Fruit fly (Drosophila melanogaster): ENCODE data around the gene CG42526.

Gene CG42526

DNA sequence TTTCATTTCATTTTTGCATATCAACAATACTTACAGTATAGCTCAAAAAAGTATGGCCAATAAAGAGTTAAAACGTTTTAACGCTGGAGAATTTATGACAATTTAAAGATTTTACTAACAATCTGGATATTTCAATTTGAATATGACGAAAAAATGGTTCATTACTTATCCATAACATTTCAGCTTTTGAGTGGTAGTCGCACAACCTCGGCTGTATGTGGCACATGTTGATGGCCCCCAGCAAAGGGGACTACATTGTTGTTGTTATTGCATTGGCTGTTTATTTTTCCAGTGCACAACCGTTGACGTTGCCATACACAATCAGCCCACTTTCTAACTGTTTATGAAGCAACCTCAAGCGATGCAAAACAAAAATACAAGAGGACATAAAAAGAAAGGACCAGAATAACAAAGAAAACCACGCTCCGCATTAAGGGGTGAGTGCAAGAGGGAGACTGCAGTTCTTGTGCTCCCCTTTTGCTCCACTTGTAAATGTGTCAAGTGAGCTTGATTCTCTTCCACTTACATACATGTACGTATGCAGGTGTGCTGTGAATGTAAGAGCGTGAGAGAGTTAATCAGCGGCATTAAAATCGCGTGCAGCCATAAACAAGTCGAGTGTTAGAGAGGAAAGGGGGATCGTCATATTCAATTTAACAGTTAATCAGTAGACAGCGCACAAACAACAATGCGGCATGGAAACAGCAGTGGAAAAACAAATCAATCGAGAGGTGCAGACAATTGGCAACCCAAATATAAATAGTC, 15.0 kb downstream of the CG42526 start (continued):
- no peak for TF ChIP-seq otp (GFP tag; IDR thresholded peaks at IDR 0.05)
- TF ChIP-seq slou (GFP tag; optimal IDR thresholded peaks at IDR 0.05) = no peak
- no peak for TF ChIP-seq ato (GFP tag; IDR thresholded peaks at IDR 0.05; ENCODE audit: partially characterized antibody)
- TF ChIP-seq Sry-β (GFP tag; optimal IDR thresholded peaks at IDR 0.05) = no peak
- no peak for TF ChIP-seq CG17186 (GFP tag; optimal IDR thresholded peaks at IDR 0.05)
- no peak for TF ChIP-seq kay (GFP tag; optimal IDR thresholded peaks at IDR 0.05)
- peak; percentile 62 for TF ChIP-seq CG7556 (GFP tag; optimal IDR thresholded peaks at IDR 0.05)
- TF ChIP-seq CG2116 (GFP tag; optimal IDR thresholded peaks at IDR 0.05) = no peak
- TF ChIP-seq ken (GFP tag; IDR thresholded peaks at IDR 0.05) = peak; percentile 56; the same call in 1 of the 3 replicates
- TF ChIP-seq CG17361 (GFP tag; IDR thresholded peaks at IDR 0.05) = 0 out of 3 replicates have a peak, but pooled peaks have one; percentile 26
- no peak for TF ChIP-seq CG8359 (GFP tag; optimal IDR thresholded peaks at IDR 0.05; ENCODE audit: borderline replicate concordance)
- TF ChIP-seq CG2202 (tag; optimal IDR thresholded peaks at IDR 0.05) = no peak
- TF ChIP-seq CG6683 (GFP tag; optimal IDR thresholded peaks at IDR 0.05) = no peak
- no peak for TF ChIP-seq CG13624 (GFP tag; optimal IDR thresholded peaks at IDR 0.05)
- TF ChIP-seq CG34224 (GFP tag; IDR thresholded peaks at IDR 0.05; ENCODE audit: partially characterized antibody) = no peak
- no peak for TF ChIP-seq Mes4 (GFP tag; optimal IDR thresholded peaks at IDR 0.05)
- TF ChIP-seq Hr3 (GFP tag; optimal IDR thresholded peaks at IDR 0.05) = peak; percentile 11
- TF ChIP-seq sens-2 (GFP tag; IDR thresholded peaks at IDR 0.05) = no peak
- no peak for TF ChIP-seq ro (GFP tag; IDR thresholded peaks at IDR 0.05)
- TF ChIP-seq CG12744 (GFP tag; optimal IDR thresholded peaks at IDR 0.05) = peak; percentile 4
- peak; percentile 64 for TF ChIP-seq ATbp (GFP tag; optimal IDR thresholded peaks at IDR 0.05)
- peak; percentile 26 for TF ChIP-seq CG13296 (GFP tag; optimal IDR thresholded peaks at IDR 0.05)
- no peak for TF ChIP-seq CG9876 (GFP tag; optimal IDR thresholded peaks at IDR 0.05)
- TF ChIP-seq CG31365 (tag; optimal IDR thresholded peaks at IDR 0.05) = no peak
- TF ChIP-seq bigmax (GFP tag; optimal IDR thresholded peaks at IDR 0.05) = no peak
- TF ChIP-seq CG14050 (GFP tag; IDR thresholded peaks at IDR 0.05) = peak; percentile 24; the same call in 2 of the 3 replicates
- peak; percentile 52 for TF ChIP-seq CG12391 (tag; optimal IDR thresholded peaks at IDR 0.05)
- no peak for TF ChIP-seq Deaf1 (tag; optimal IDR thresholded peaks at IDR 0.05)
- peak; percentile 37; the same call in 1 of the 3 replicates for TF ChIP-seq H15 (GFP tag; IDR thresholded peaks at IDR 0.05)
- TF ChIP-seq Optix (GFP tag; IDR thresholded peaks at IDR 0.05) = no peak
- TF ChIP-seq exex (tag; optimal IDR thresholded peaks at IDR 0.05) = no peak
- peak; percentile 72 for TF ChIP-seq gem (tag; optimal IDR thresholded peaks at IDR 0.05)
- no peak for TF ChIP-seq Dip2 (GFP tag; IDR thresholded peaks at IDR 0.05)
- TF ChIP-seq CG11695 (GFP tag; IDR thresholded peaks at IDR 0.05) = peak; percentile 74; the same call in 2 of the 3 replicates
- peak; percentile 45 for TF ChIP-seq CG2875 (GFP tag; optimal IDR thresholded peaks at IDR 0.05)
- peak; percentile 17 for TF ChIP-seq caup (GFP tag; optimal IDR thresholded peaks at IDR 0.05; ENCODE audit: severe bottlenecking)
- no peak for TF ChIP-seq Dad (GFP tag; optimal IDR thresholded peaks at IDR 0.05)
- TF ChIP-seq NFAT (GFP tag; IDR thresholded peaks at IDR 0.05) = no peak
- no peak for TF ChIP-seq CG6813 (GFP tag; optimal IDR thresholded peaks at IDR 0.05)
- no peak for TF ChIP-seq CG16815 (GFP tag; optimal IDR thresholded peaks at IDR 0.05)
- no peak for TF ChIP-seq Poxn (GFP tag; IDR thresholded peaks at IDR 0.05)
- no peak for TF ChIP-seq tll (GFP tag; optimal IDR thresholded peaks at IDR 0.05)
- TF ChIP-seq CG9215 (GFP tag; IDR thresholded peaks at IDR 0.05) = no peak
- no peak for TF ChIP-seq Hand (GFP tag; optimal IDR thresholded peaks at IDR 0.05)
- no peak for TF ChIP-seq MTF-1 (GFP tag; optimal IDR thresholded peaks at IDR 0.05; ENCODE audit: borderline replicate concordance)
- TF ChIP-seq Stat92E (GFP tag; optimal IDR thresholded peaks at IDR 0.05) = no peak
- no peak for TF ChIP-seq CG8478 (optimal IDR thresholded peaks at IDR 0.05)
- no peak for TF ChIP-seq CG11723 (GFP tag; optimal IDR thresholded peaks at IDR 0.05)
- TF ChIP-seq CG31441 (GFP tag; IDR thresholded peaks at IDR 0.05) = peak; percentile 55
